Worm (Caenorhabditis elegans) whole organism, young adult: Measurements from ENCODE around the gene lim-6.

ENCODE experiments used
- B0035.1 ChIP-seq: sonication (generic microtip); optimal IDR thresholded peaks from 2 replicates; lab custom pipeline; 2016; ENCODE audit warnings: missing genetic modification characterization, mild to moderate bottlenecking, missing compliant biosample characterization, missing genotype, missing genetic modification reagents
- C06A6.2 ChIP-seq: fragments of 200-800 bp; sonication (Bioruptor generic); conservative IDR thresholded peaks from 2 replicates; pipeline ENCODE4 v1.3.6; 2022; ENCODE audit warnings: missing genetic modification characterization, missing compliant biosample characterization
- F22D6.2 ChIP-seq: sonication (generic microtip); optimal IDR thresholded peaks from 2 replicates; lab custom pipeline; 2016; ENCODE audit warnings: mild to moderate bottlenecking, missing genetic modification characterization, missing compliant biosample characterization
- F33H1.4 ChIP-seq: fragments of 200-800 bp; sonication (Bioruptor generic); IDR thresholded peaks from 2 replicates; pipeline ENCODE4 v1.3.6; 2022; ENCODE audit warnings: missing genetic modification reagents, missing genetic modification characterization, missing compliant biosample characterization
- F39B2.1 ChIP-seq: fragments of 200-800 bp; sonication (Bioruptor generic); IDR thresholded peaks from 2 replicates; pipeline ENCODE4 v1.3.6; 2022; ENCODE audit warnings: missing genetic modification reagents, missing genetic modification characterization, missing compliant biosample characterization
- F52B5.7 ChIP-seq: sonication (generic microtip); optimal IDR thresholded peaks from 2 replicates; lab custom pipeline; 2016; ENCODE audit warnings: mild to moderate bottlenecking, missing genetic modification characterization, missing compliant biosample characterization
- F57A8.1 ChIP-seq: fragments of 200-800 bp; sonication (Bioruptor generic); optimal IDR thresholded peaks from 2 replicates; lab custom pipeline; 2018; ENCODE audit warnings: mild to moderate bottlenecking, missing genetic modification characterization, moderate library complexity, missing compliant biosample characterization
- F57C9.4 ChIP-seq: sonication (generic microtip); optimal IDR thresholded peaks from 2 replicates; lab custom pipeline; 2017; ENCODE audit warnings: mild to moderate bottlenecking, missing genetic modification characterization, missing compliant biosample characterization
- K12H6.12 ChIP-seq: fragments of 200-800 bp; sonication (Bioruptor generic); optimal IDR thresholded peaks from 2 replicates; lab custom pipeline; 2018; ENCODE audit warnings: mild to moderate bottlenecking, missing genetic modification characterization, missing compliant biosample characterization
- Y53F4B.3 ChIP-seq: fragments of 200-800 bp; sonication (Bioruptor generic); IDR thresholded peaks from 2 replicates; pipeline ENCODE4 v1.3.6; 2022; ENCODE audit warnings: missing genetic modification reagents, missing genetic modification characterization, missing compliant biosample characterization
- Y67H2A.10 ChIP-seq: fragments of 200-800 bp; sonication (Bioruptor generic); conservative IDR thresholded peaks from 2 replicates; pipeline ENCODE4 v1.3.6; 2022; ENCODE audit warnings: missing genetic modification reagents, missing genetic modification characterization, missing compliant biosample characterization
- attf-5 ChIP-seq: fragments of 200-800 bp; sonication (Bioruptor generic); optimal IDR thresholded peaks from 2 replicates; lab custom pipeline; 2018; ENCODE audit warnings: mild to moderate bottlenecking, missing genetic modification characterization, missing compliant biosample characterization
- bed-1 ChIP-seq: fragments of 200-800 bp; sonication (Bioruptor generic); IDR thresholded peaks from 2 replicates; pipeline ENCODE4 v1.3.6; 2022; ENCODE audit warnings: missing genetic modification reagents, missing genetic modification characterization, missing compliant biosample characterization
- ccch-3 ChIP-seq: fragments of 200-800 bp; sonication (Bioruptor generic); optimal IDR thresholded peaks from 2 replicates; lab custom pipeline; 2018; ENCODE audit warnings: mild to moderate bottlenecking, missing genetic modification characterization, missing compliant biosample characterization
- ceh-100 ChIP-seq: fragments of 200-800 bp; sonication (Bioruptor generic); IDR thresholded peaks from 2 replicates; pipeline ENCODE4 v1.3.6; 2022; ENCODE audit warnings: missing genetic modification reagents, missing genetic modification characterization, missing compliant biosample characterization
- ceh-40 ChIP-seq: fragments of 200-800 bp; sonication (Bioruptor generic); IDR thresholded peaks from 2 replicates; pipeline ENCODE4 v1.3.6; 2022; ENCODE audit warnings: missing genetic modification characterization, missing compliant biosample characterization
- ceh-79 ChIP-seq: sonication (generic microtip); optimal IDR thresholded peaks from 2 replicates; lab custom pipeline; 2017; ENCODE audit warnings: mild to moderate bottlenecking, missing genetic modification characterization, missing compliant biosample characterization
- ekl-4 ChIP-seq: fragments of 200-800 bp; sonication (Bioruptor generic); IDR thresholded peaks from 2 replicates; pipeline ENCODE4 v1.3.6; 2022; ENCODE audit warnings: missing genetic modification reagents, missing genetic modification characterization, missing compliant biosample characterization
- ets-4 ChIP-seq: fragments of 200-800 bp; sonication (Bioruptor generic); optimal IDR thresholded peaks from 2 replicates; lab custom pipeline; 2018; ENCODE audit warnings: mild to moderate bottlenecking, missing genetic modification characterization, missing compliant biosample characterization
- fkh-3 ChIP-seq: sonication (generic microtip); optimal IDR thresholded peaks from 2 replicates; lab custom pipeline; 2016; ENCODE audit warnings: mild to moderate bottlenecking, missing genetic modification characterization, missing compliant biosample characterization
- gei-17 ChIP-seq: fragments of 200-800 bp; sonication (Bioruptor generic); optimal IDR thresholded peaks from 2 replicates; lab custom pipeline; 2018; ENCODE audit warnings: mild to moderate bottlenecking, missing genetic modification characterization, missing compliant biosample characterization
- hmg-20 ChIP-seq: fragments of 200-800 bp; sonication (Bioruptor generic); IDR thresholded peaks from 2 replicates; pipeline ENCODE4 v1.3.6; 2022; ENCODE audit warnings: missing genetic modification reagents, missing genetic modification characterization, missing compliant biosample characterization
- hrde-1 ChIP-seq: sonication (generic microtip); optimal IDR thresholded peaks from 2 replicates; lab custom pipeline; 2016; ENCODE audit warnings: missing genetic modification characterization, mild to moderate bottlenecking, missing compliant biosample characterization, moderate library complexity, missing genotype, missing genetic modification reagents, borderline replicate concordance
- lag-1 ChIP-seq: fragments of 200-800 bp; sonication (Bioruptor generic); IDR thresholded peaks from 2 replicates; pipeline ENCODE4 v1.3.6; 2022; ENCODE audit warnings: missing genetic modification reagents, missing genetic modification characterization, missing compliant biosample characterization
- let-526 ChIP-seq: fragments of 200-800 bp; sonication (Bioruptor generic); IDR thresholded peaks from 2 replicates; pipeline ENCODE4 v1.3.6; 2022; ENCODE audit warnings: missing genetic modification reagents, missing genetic modification characterization, missing compliant biosample characterization
- lin-35 ChIP-seq, 3 experiments: fragments of 150-350 bp in 2 of 3; sonication (generic microtip) in 1 of 3; optimal IDR thresholded peaks; 2 replicates each; lab custom pipeline; 2014 to 2018; ENCODE audit warnings: missing biosample characterization in 3 of 3, missing genetic modification characterization in 3 of 3, missing genetic modification reagents in 3 of 3
- madf-3 ChIP-seq: fragments of 200-800 bp; sonication (Bioruptor generic); IDR thresholded peaks from 2 replicates; pipeline ENCODE4 v1.3.6; 2022; ENCODE audit warnings: missing genetic modification reagents, missing genetic modification characterization, missing compliant biosample characterization
- madf-6 ChIP-seq: fragments of 200-800 bp; sonication (Bioruptor generic); IDR thresholded peaks from 2 replicates; pipeline ENCODE4 v1.3.6; 2022; ENCODE audit warnings: missing genetic modification reagents, missing genetic modification characterization, missing compliant biosample characterization
- mcd-1 ChIP-seq: fragments of 200-800 bp; sonication (Bioruptor generic); IDR thresholded peaks from 2 replicates; pipeline ENCODE4 v1.3.6; 2022; ENCODE audit warnings: missing genetic modification reagents, missing genetic modification characterization, missing compliant biosample characterization
- mes-4 ChIP-seq: sonication (generic microtip); optimal IDR thresholded peaks from 2 replicates; lab custom pipeline; 2016; ENCODE audit warnings: missing genotype, missing genetic modification characterization, missing compliant biosample characterization
- nfya-1 ChIP-seq: sonication (generic microtip); optimal IDR thresholded peaks from 2 replicates; lab custom pipeline; 2017; ENCODE audit warnings: antibody characterized with exemption, missing compliant biosample characterization, missing genetic modification characterization, borderline replicate concordance; ENCODE audit not compliant: insufficient read depth
- nhr-120 ChIP-seq: fragments of 200-800 bp; sonication (Bioruptor generic); IDR thresholded peaks from 2 replicates; pipeline ENCODE4 v1.3.6; 2022; ENCODE audit warnings: missing genetic modification characterization, missing compliant biosample characterization
- rcor-1 ChIP-seq: fragments of 200-800 bp; sonication (Bioruptor generic); IDR thresholded peaks from 2 replicates; pipeline ENCODE4 v1.3.6; 2022; ENCODE audit warnings: missing genetic modification reagents, missing genetic modification characterization, missing compliant biosample characterization
- repo-1 ChIP-seq: sonication (generic microtip); optimal IDR thresholded peaks from 2 replicates; lab custom pipeline; 2017; ENCODE audit warnings: mild to moderate bottlenecking, missing genetic modification characterization, missing compliant biosample characterization
- rpc-1 ChIP-seq, 2 experiments: fragments of 150-350 bp in 1 of 2; sonication (generic microtip) in 1 of 2; optimal IDR thresholded peaks; 2 replicates each; lab custom pipeline; 2014 to 2018; ENCODE audit warnings: missing biosample characterization in 1 of 2, missing genetic modification characterization in 1 of 2, missing genetic modification reagents in 1 of 2, missing genotype in 1 of 2
- snpc-3.4 ChIP-seq: sonication (generic microtip); optimal IDR thresholded peaks from 2 replicates; lab custom pipeline; 2017; ENCODE audit warnings: missing genetic modification characterization, mild to moderate bottlenecking, missing compliant biosample characterization, antibody characterized with exemption, moderate library complexity, missing genotype, missing genetic modification reagents
- snpc-4 ChIP-seq, 5 experiments: fragments of 150-350 bp in 1 of 5; sonication (generic microtip) in 4 of 5; optimal IDR thresholded peaks; 2 replicates each; lab custom pipeline; 2014 to 2018; ENCODE audit warnings: missing genetic modification characterization in 5 of 5, missing biosample characterization in 3 of 5, antibody characterized with exemption in 2 of 5, mild to moderate bottlenecking in 2 of 5, missing compliant biosample characterization in 2 of 5, missing genotype in 2 of 5, moderate library complexity in 2 of 5, missing genetic modification reagents in 1 of 5
- tbp1 ChIP-seq: fragments of 200-800 bp; sonication (Bioruptor generic); optimal IDR thresholded peaks from 2 replicates; lab custom pipeline; 2018; ENCODE audit warnings: mild to moderate bottlenecking, missing genetic modification characterization, missing compliant biosample characterization
- unc-130 ChIP-seq: sonication (generic microtip); optimal IDR thresholded peaks from 2 replicates; lab custom pipeline; 2016; ENCODE audit warnings: missing genetic modification reagents, missing genetic modification characterization, missing compliant biosample characterization
- unc-62 ChIP-seq: fragments of 150-350 bp; optimal IDR thresholded peaks from 2 replicates; lab custom pipeline; 2014; ENCODE audit warnings: missing biosample characterization, missing genetic modification reagents, missing genetic modification characterization
- xnd-1 ChIP-seq: sonication (generic microtip); optimal IDR thresholded peaks from 2 replicates; lab custom pipeline; 2016; ENCODE audit warnings: missing genotype, missing genetic modification reagents, missing genetic modification characterization, missing compliant biosample characterization
- ztf-18 ChIP-seq: sonication (generic microtip); optimal IDR thresholded peaks from 2 replicates; lab custom pipeline; 2016; ENCODE audit warnings: missing genotype, mild to moderate bottlenecking, missing genetic modification characterization, missing compliant biosample characterization
- ztf-22 ChIP-seq: fragments of 200-800 bp; sonication (Bioruptor generic); optimal IDR thresholded peaks from 2 replicates; lab custom pipeline; 2018; ENCODE audit warnings: mild to moderate bottlenecking, missing genetic modification characterization, moderate library complexity, missing compliant biosample characterization
- ztf-3 ChIP-seq: fragments of 200-800 bp; sonication (Bioruptor generic); optimal IDR thresholded peaks from 2 replicates; lab custom pipeline; 2018; ENCODE audit warnings: mild to moderate bottlenecking, missing genetic modification characterization, missing compliant biosample characterization

The lim-6 gene

DNA sequence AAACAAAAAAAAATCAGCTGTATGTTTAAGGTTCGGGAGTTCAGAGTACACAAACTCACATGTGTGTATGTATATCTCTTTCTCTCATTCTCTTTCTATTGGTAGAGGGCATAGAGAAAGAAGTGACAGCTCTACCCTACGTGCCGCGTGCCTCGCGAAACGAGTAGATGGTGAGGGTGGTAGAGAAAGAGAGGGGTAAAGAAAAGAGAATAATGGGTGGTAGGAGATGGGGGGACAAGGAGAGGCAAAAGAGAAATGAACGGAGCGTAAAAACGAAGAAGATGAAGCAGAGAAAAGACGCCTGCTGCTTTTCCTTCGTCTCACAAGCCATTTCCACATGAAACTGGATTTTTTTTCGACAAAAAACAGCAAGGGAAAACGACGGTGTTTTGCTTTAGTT lies 20.9 kb downstream of the lim-6 start (continued):
- peak; percentile 91 for TF ChIP-seq attf-5 (GFP tag; lab: Kevin White, UChicago)
- TF ChIP-seq K12H6.12 (tag; lab: Kevin White, UChicago) = peak; percentile 95
- peak; percentile 92 for TF ChIP-seq unc-62 (GFP tag; lab: Kevin White, UChicago)
- TF ChIP-seq hrde-1 (tag; lab: Kevin White, UChicago) = no peak
- TF ChIP-seq mes-4 = no peak
- no peak for TF ChIP-seq ztf-3 (GFP tag; lab: Kevin White, UChicago)
- peak; percentile 79 for TF ChIP-seq rcor-1 (GFP tag; lab: Robert Waterston, UW)
- TF ChIP-seq snpc-4 (GFP tag; optimal IDR thresholded peaks at IDR 0.05; lab: Kevin White, UChicago) = peak; percentile 25
- TF ChIP-seq snpc-4 (tag; optimal IDR thresholded peaks at IDR 0.05; lab: Kevin White, UChicago) = peak in 2 of 4 experiments; percentile 48 to 62
- TF ChIP-seq ccch-3 (GFP tag; lab: Kevin White, UChicago) = no peak
- no peak; the same call in 1 of the 2 replicates for TF ChIP-seq madf-6
- no peak for TF ChIP-seq rpc-1 (optimal IDR thresholded peaks at IDR 0.05; lab: Kevin White, UChicago)
- no peak for TF ChIP-seq rpc-1 (tag; optimal IDR thresholded peaks at IDR 0.05; lab: Kevin White, UChicago)
- no peak for TF ChIP-seq F33H1.4 (GFP tag; lab: Robert Waterston, UW)
- peak in 1 of 3 experiments; percentile 82 for TF ChIP-seq lin-35 (GFP tag; optimal IDR thresholded peaks at IDR 0.05; lab: Kevin White, UChicago)
- TF ChIP-seq ceh-79 (tag; lab: Kevin White, UChicago) = peak; percentile 60
- TF ChIP-seq nfya-1 = no peak
- no peak for TF ChIP-seq F57C9.4 (tag; lab: Kevin White, UChicago)
- TF ChIP-seq repo-1 (tag; lab: Kevin White, UChicago) = peak; percentile 43
- no peak for TF ChIP-seq snpc-3.4 (tag; lab: Kevin White, UChicago)
- peak; percentile 51; the same call in 1 of the 2 replicates for TF ChIP-seq Y67H2A.10
- TF ChIP-seq ztf-22 (GFP tag; lab: Kevin White, UChicago) = peak; percentile 53
- TF ChIP-seq tbp1 = peak; percentile 66
- peak; percentile 43 for TF ChIP-seq ztf-18
- no peak; the same call in 1 of the 2 replicates for TF ChIP-seq ceh-100 (GFP tag; lab: Robert Waterston, UW)
- no peak for TF ChIP-seq fkh-3
- no peak for TF ChIP-seq F57A8.1
- TF ChIP-seq nhr-120 = no peak
- peak; percentile 67 for TF ChIP-seq ekl-4 (GFP tag; lab: Robert Waterston, UW)
- TF ChIP-seq C06A6.2 (GFP tag; lab: Robert Waterston, UW) = peak; percentile 78
- TF ChIP-seq Y53F4B.3 = no peak
- TF ChIP-seq xnd-1 (tag; lab: Kevin White, UChicago) = no peak
- peak; percentile 49; the same call in 1 of the 2 replicates for TF ChIP-seq mcd-1 (GFP tag; lab: Robert Waterston, UW)
- TF ChIP-seq madf-3 = no peak
- TF ChIP-seq hmg-20 (GFP tag; lab: Robert Waterston, UW) = peak; percentile 79
- peak; percentile 28 for TF ChIP-seq F22D6.2
- 0 out of 2 replicates have a peak, but pooled peaks have one; percentile 68 for TF ChIP-seq lag-1 (GFP tag; lab: Robert Waterston, UW)
- TF ChIP-seq ets-4 (GFP tag; lab: Kevin White, UChicago) = no peak
- peak; percentile 63 for TF ChIP-seq gei-17 (GFP tag; lab: Kevin White, UChicago)
- TF ChIP-seq unc-130 (GFP tag; lab: Kevin White, UChicago) = no peak
- TF ChIP-seq B0035.1 (tag; lab: Kevin White, UChicago) = peak; percentile 18
- TF ChIP-seq F52B5.7 = no peak
- TF ChIP-seq bed-1 = no peak
- TF ChIP-seq F39B2.1 = 0 out of 2 replicates have a peak, but pooled peaks have one; percentile 26
- no peak for TF ChIP-seq ceh-40
- TF ChIP-seq let-526 = peak; percentile 58; the same call in 1 of the 2 replicates
